Fruit fly (Drosophila melanogaster): Measurements from ENCODE around the gene CG9016.
A peak's percentile ranks its signal among the peaks of the same experiment; 100 is the strongest.

dm6 chr2L:5879363-5879934, 44.0 kb downstream of the CG9016 start, which contains the start of gene rau:
- peak; percentile 24; the same call in 1 of the 2 replicates for TF ChIP-seq CG10348 (GFP tag; IDR thresholded peaks at IDR 0.05)
- TF ChIP-seq CG9948 (tag; optimal IDR thresholded peaks at IDR 0.05) = peak; percentile 78
- peak; percentile 84 for TF ChIP-seq Pif1A (GFP tag; optimal IDR thresholded peaks at IDR 0.05)
- peak; percentile 75 for TF ChIP-seq Pif1B (GFP tag; optimal IDR thresholded peaks at IDR 0.05)
- peak; percentile 70 for TF ChIP-seq CG17806 (tag; optimal IDR thresholded peaks at IDR 0.05)
- peak; percentile 55 for TF ChIP-seq gl (tag; optimal IDR thresholded peaks at IDR 0.05)
- peak; percentile 77 for TF ChIP-seq CG8159 (tag; optimal IDR thresholded peaks at IDR 0.05)
- TF ChIP-seq rn (GFP tag; IDR thresholded peaks at IDR 0.05) = 0 out of 2 replicates have a peak, but pooled peaks have one; percentile 52
- peak; percentile 39 for TF ChIP-seq D1 (tag; optimal IDR thresholded peaks at IDR 0.05)
